Fruit fly (Drosophila melanogaster) whole organism, wandering third instar larva: ENCODE results near the gene CG17746.
A peak's percentile ranks its signal among the peaks of the same experiment; 100 is the strongest.

Experiments
- Abd-B ChIP-seq: fragments of >200 bp; optimal IDR thresholded peaks from 2 replicates; lab custom pipeline; 2017; ENCODE audit warnings: missing biosample characterization, missing genetic modification characterization
- CG32264 ChIP-seq: fragments of 200-800 bp; sonication (Bioruptor generic); optimal IDR thresholded peaks from 2 replicates; lab custom pipeline; 2016; ENCODE audit warnings: missing biosample characterization, missing genetic modification characterization
- CG9705 ChIP-seq: fragments of 200-800 bp; sonication (Bioruptor generic); optimal IDR thresholded peaks from 2 replicates; lab custom pipeline; 2018; ENCODE audit warnings: missing biosample characterization, mild to moderate bottlenecking, missing genetic modification characterization
- CrebA ChIP-seq: fragments of 200-800 bp; sonication (Bioruptor generic); optimal IDR thresholded peaks from 2 replicates; lab custom pipeline; 2016; ENCODE audit warnings: missing biosample characterization, mild to moderate bottlenecking, missing genetic modification characterization, borderline replicate concordance
- Dfd ChIP-seq: fragments of >200 bp; optimal IDR thresholded peaks from 2 replicates; lab custom pipeline; 2017; ENCODE audit warnings: missing biosample characterization, missing genetic modification characterization
- Dif ChIP-seq: fragments of 200-275, 200-300 bp; sonication (Bioruptor generic); optimal IDR thresholded peaks from 2 replicates; lab custom pipeline; 2018; ENCODE audit warnings: missing biosample characterization, missing genetic modification characterization; ENCODE audit not compliant: partially characterized antibody
- GATAd ChIP-seq: sonication (Bioruptor generic); optimal IDR thresholded peaks from 2 replicates; lab custom pipeline; 2016; ENCODE audit warnings: missing biosample characterization, missing genetic modification characterization
- HLH106 ChIP-seq: fragments of 200-800 bp; optimal IDR thresholded peaks from 3 replicates; lab custom pipeline; 2019; ENCODE audit warnings: missing biosample characterization, mild to moderate bottlenecking, missing genetic modification characterization, moderate library complexity
- Hnf4 ChIP-seq: fragments of 200-800 bp; sonication (Bioruptor generic); optimal IDR thresholded peaks from 2 replicates; lab custom pipeline; 2016; ENCODE audit warnings: missing biosample characterization, mild to moderate bottlenecking, missing genetic modification characterization
- Hr78 ChIP-seq: fragments of >200 bp; optimal IDR thresholded peaks from 2 replicates; lab custom pipeline; 2017; ENCODE audit warnings: missing biosample characterization, missing genetic modification characterization
- Hr83 ChIP-seq: fragments of 200-300 bp; sonication (Bioruptor generic); optimal IDR thresholded peaks from 2 replicates; lab custom pipeline; 2016; ENCODE audit warnings: missing biosample characterization, mild to moderate bottlenecking, missing genetic modification characterization, moderate library complexity; ENCODE audit not compliant: poor library complexity, severe bottlenecking
- Jra ChIP-seq: sonication (Bioruptor generic); optimal IDR thresholded peaks from 2 replicates; lab custom pipeline; 2016; ENCODE audit warnings: missing biosample characterization, missing genetic modification characterization
- Mio ChIP-seq: sonication (Bioruptor generic); optimal IDR thresholded peaks from 2 replicates; lab custom pipeline; 2016; ENCODE audit warnings: missing biosample characterization, missing genetic modification characterization
- Myc ChIP-seq: fragments of >200 bp; optimal IDR thresholded peaks from 2 replicates; lab custom pipeline; 2017
- N ChIP-seq: fragments of >200 bp; optimal IDR thresholded peaks from 2 replicates; lab custom pipeline; 2018; ENCODE audit warnings: missing biosample characterization, missing external identifiers, missing genetic modification characterization
- OdsH ChIP-seq: fragments of 200-800 bp; sonication (Bioruptor generic); optimal IDR thresholded peaks from 2 replicates; lab custom pipeline; 2016; ENCODE audit warnings: missing biosample characterization, mild to moderate bottlenecking, missing genetic modification characterization
- Rel ChIP-seq, 2 experiments: fragments of 200-800 bp; sonication (Bioruptor generic) in 1 of 2; optimal IDR thresholded peaks; 2 replicates in 1 of 2; 3 replicates in 1 of 2; lab custom pipeline; 2016 to 2019; ENCODE audit warnings: mild to moderate bottlenecking in 2 of 2, missing biosample characterization in 2 of 2, missing genetic modification characterization in 2 of 2, moderate library complexity in 1 of 2
- Sp1 ChIP-seq: fragments of 200-800 bp; sonication (Bioruptor generic); optimal IDR thresholded peaks from 3 replicates; lab custom pipeline; 2019; ENCODE audit warnings: missing biosample characterization, mild to moderate bottlenecking, missing genetic modification characterization, moderate library complexity
- Vsx2 ChIP-seq: fragments of 200-300, 225-300 bp; sonication (Bioruptor generic); optimal IDR thresholded peaks from 2 replicates; lab custom pipeline; 2018; ENCODE audit warnings: missing biosample characterization, missing genetic modification characterization; ENCODE audit not compliant: partially characterized antibody
- br ChIP-seq: fragments of 200-800 bp; sonication (Bioruptor generic); optimal IDR thresholded peaks from 2 replicates; lab custom pipeline; 2016; ENCODE audit warnings: missing biosample characterization, missing genetic modification characterization
- brk ChIP-seq: fragments of 200-800 bp; sonication (Bioruptor generic); optimal IDR thresholded peaks from 2 replicates; lab custom pipeline; 2016; ENCODE audit warnings: missing biosample characterization, mild to moderate bottlenecking, missing genetic modification characterization
- dl ChIP-seq, 2 experiments: fragments of 175-275, 200-275 bp in 1 of 2; fragments of 200-275 bp in 1 of 2; sonication (Bioruptor generic); optimal IDR thresholded peaks; lab custom pipeline; 2018; ENCODE audit warnings: mild to moderate bottlenecking in 2 of 2, missing biosample characterization in 2 of 2, missing genetic modification characterization in 2 of 2, moderate library complexity in 2 of 2; ENCODE audit not compliant: partially characterized antibody in 2 of 2, insufficient read depth in 1 of 2
- dmrt93B ChIP-seq: fragments of 200-800 bp; sonication (Bioruptor generic); optimal IDR thresholded peaks from 2 replicates; lab custom pipeline; 2018; ENCODE audit warnings: missing biosample characterization, mild to moderate bottlenecking, missing genetic modification characterization
- dsf ChIP-seq: sonication (Bioruptor generic); optimal IDR thresholded peaks from 2 replicates; lab custom pipeline; 2016; ENCODE audit warnings: missing biosample characterization, missing genetic modification characterization, borderline replicate concordance
- ey ChIP-seq: fragments of 200-800 bp; sonication (Bioruptor generic); optimal IDR thresholded peaks from 2 replicates; lab custom pipeline; 2016; ENCODE audit warnings: missing biosample characterization, missing genetic modification characterization
- foxo ChIP-seq, 2 experiments: fragments of 200-800 bp; sonication (Bioruptor generic); optimal IDR thresholded peaks; 2 replicates in 1 of 2; 3 replicates in 1 of 2; lab custom pipeline; 2016 to 2017; ENCODE audit warnings: missing biosample characterization in 2 of 2, missing genetic modification characterization in 2 of 2
- fru ChIP-seq: fragments of 200-800 bp; sonication (Bioruptor generic); optimal IDR thresholded peaks from 3 replicates; lab custom pipeline; 2016; ENCODE audit warnings: missing biosample characterization, mild to moderate bottlenecking, missing genetic modification characterization
- h ChIP-seq: fragments of 200-800 bp; sonication (Bioruptor generic); optimal IDR thresholded peaks from 3 replicates; lab custom pipeline; 2016; ENCODE audit warnings: missing biosample characterization, mild to moderate bottlenecking, missing genetic modification characterization
- jim ChIP-seq: fragments of 175-275, 200-325 bp; sonication (Bioruptor generic); optimal IDR thresholded peaks from 2 replicates; lab custom pipeline; 2016; ENCODE audit warnings: missing biosample characterization, mild to moderate bottlenecking, missing genetic modification characterization
- lola ChIP-seq: fragments of >200 bp; optimal IDR thresholded peaks from 2 replicates; lab custom pipeline; 2017; ENCODE audit warnings: missing biosample characterization, missing genetic modification characterization
- pan ChIP-seq: fragments of >200 bp; optimal IDR thresholded peaks from 2 replicates; lab custom pipeline; 2017
- psq ChIP-seq: fragments of 200-800 bp; sonication (Bioruptor generic); optimal IDR thresholded peaks from 3 replicates; lab custom pipeline; 2017; ENCODE audit warnings: missing biosample characterization, mild to moderate bottlenecking, missing genetic modification characterization, moderate library complexity
- rgr ChIP-seq: fragments of 200-800 bp; sonication (Bioruptor generic); optimal IDR thresholded peaks from 3 replicates; lab custom pipeline; 2016; ENCODE audit warnings: missing biosample characterization, mild to moderate bottlenecking, missing genetic modification characterization
- sage ChIP-seq: fragments of 200-800 bp; sonication (Bioruptor generic); optimal IDR thresholded peaks from 2 replicates; lab custom pipeline; 2016; ENCODE audit warnings: missing biosample characterization, mild to moderate bottlenecking, missing genetic modification characterization
- sv ChIP-seq: fragments of 200-800 bp; sonication (Bioruptor generic); optimal IDR thresholded peaks from 3 replicates; lab custom pipeline; 2016; ENCODE audit warnings: missing biosample characterization, missing genetic modification characterization
- tai ChIP-seq: sonication (Bioruptor generic); optimal IDR thresholded peaks from 2 replicates; lab custom pipeline; 2016; ENCODE audit warnings: missing biosample characterization, missing genetic modification characterization
- usp ChIP-seq: fragments of >200 bp; optimal IDR thresholded peaks from 2 replicates; lab custom pipeline; 2017; ENCODE audit warnings: missing biosample characterization, missing genetic modification characterization
- woc ChIP-seq: sonication (Bioruptor generic); optimal IDR thresholded peaks from 2 replicates; lab custom pipeline; 2016; ENCODE audit warnings: missing biosample characterization, mild to moderate bottlenecking, missing genetic modification characterization

CG17746 gene

DNA sequence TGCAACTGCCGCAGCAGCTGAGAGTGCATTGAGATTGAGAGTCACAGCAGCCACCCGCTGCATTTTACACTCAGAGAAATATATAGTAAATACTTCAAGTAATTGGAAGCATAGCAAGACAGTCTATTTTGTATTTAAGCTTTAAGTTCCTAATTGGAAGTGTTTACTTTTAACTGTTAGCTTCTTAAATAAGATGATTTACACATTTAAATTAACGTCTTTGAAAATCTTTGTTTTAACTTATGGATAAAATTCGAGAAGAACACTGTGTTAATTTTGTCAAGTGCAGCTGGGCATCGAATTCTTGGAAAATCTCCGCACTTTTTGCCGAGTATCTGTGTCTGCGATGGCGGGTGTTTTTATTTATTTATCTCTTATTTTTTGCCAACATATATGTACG, 20.3 kb upstream of the CG17746 start:
- peak; percentile 65 for TF ChIP-seq rgr
- no peak for TF ChIP-seq Mio (GFP tag; lab: Kevin White, UChicago)
- TF ChIP-seq Vsx2 (GFP tag; lab: Kevin White, UChicago): no peak
- no peak for TF ChIP-seq Dfd
- no peak for TF ChIP-seq brk (GFP tag; lab: Kevin White, UChicago)
- TF ChIP-seq HLH106 (tag; lab: Kevin White, UChicago): peak; percentile 81
- TF ChIP-seq dl (GFP tag; optimal IDR thresholded peaks at IDR 0.05; lab: Kevin White, UChicago; ENCODE audit: insufficient read depth in 1 of 2, partially characterized antibody in 2 of 2): no peak
- peak; percentile 30 for TF ChIP-seq woc (GFP tag; lab: Kevin White, UChicago)
- TF ChIP-seq Rel (GFP tag; optimal IDR thresholded peaks at IDR 0.05; lab: Kevin White, UChicago): no peak
- TF ChIP-seq Rel (tag; optimal IDR thresholded peaks at IDR 0.05; lab: Kevin White, UChicago): no peak
- TF ChIP-seq dmrt93B (GFP tag; lab: Kevin White, UChicago): peak; percentile 24
- TF ChIP-seq Sp1 (GFP tag; lab: Kevin White, UChicago): peak; percentile 67
- peak in 1 of 2 experiments; percentile 75 for TF ChIP-seq foxo (GFP tag; optimal IDR thresholded peaks at IDR 0.05; lab: Kevin White, UChicago)
- TF ChIP-seq N (GFP tag; lab: Kevin White, UChicago): no peak
- TF ChIP-seq tai: no peak
- no peak for TF ChIP-seq Abd-B (GFP tag; lab: Kevin White, UChicago)
- no peak for TF ChIP-seq lola (GFP tag; lab: Kevin White, UChicago)
- peak; percentile 8 for TF ChIP-seq CG32264
- no peak for TF ChIP-seq GATAd (GFP tag; lab: Kevin White, UChicago)
- no peak for TF ChIP-seq CrebA (GFP tag; lab: Kevin White, UChicago)
- peak; percentile 21 for TF ChIP-seq CG9705 (GFP tag; lab: Kevin White, UChicago)
- TF ChIP-seq fru: peak; percentile 56
- no peak for TF ChIP-seq Hr78
- TF ChIP-seq usp (GFP tag; lab: Kevin White, UChicago): no peak
- TF ChIP-seq Dif (GFP tag; lab: Kevin White, UChicago): no peak
- TF ChIP-seq Hnf4: peak; percentile 57
- TF ChIP-seq sage (GFP tag; lab: Kevin White, UChicago): peak; percentile 15
- TF ChIP-seq OdsH (GFP tag; lab: Kevin White, UChicago): peak; percentile 67
- TF ChIP-seq jim: no peak
- no peak for TF ChIP-seq Myc (lab: Kevin White, UChicago)
- TF ChIP-seq dsf (GFP tag; lab: Kevin White, UChicago): no peak
- TF ChIP-seq ey: peak; percentile 68
- TF ChIP-seq pan (lab: Kevin White, UChicago): no peak
- no peak for TF ChIP-seq Hr83 (GFP tag; lab: Kevin White, UChicago)
- peak; percentile 71 for TF ChIP-seq br
- TF ChIP-seq h (GFP tag; lab: Kevin White, UChicago): peak; percentile 81
- peak; percentile 51 for TF ChIP-seq psq (GFP tag; lab: Kevin White, UChicago)
- TF ChIP-seq sv (GFP tag; lab: Kevin White, UChicago): no peak
- no peak for TF ChIP-seq Jra

DNA sequence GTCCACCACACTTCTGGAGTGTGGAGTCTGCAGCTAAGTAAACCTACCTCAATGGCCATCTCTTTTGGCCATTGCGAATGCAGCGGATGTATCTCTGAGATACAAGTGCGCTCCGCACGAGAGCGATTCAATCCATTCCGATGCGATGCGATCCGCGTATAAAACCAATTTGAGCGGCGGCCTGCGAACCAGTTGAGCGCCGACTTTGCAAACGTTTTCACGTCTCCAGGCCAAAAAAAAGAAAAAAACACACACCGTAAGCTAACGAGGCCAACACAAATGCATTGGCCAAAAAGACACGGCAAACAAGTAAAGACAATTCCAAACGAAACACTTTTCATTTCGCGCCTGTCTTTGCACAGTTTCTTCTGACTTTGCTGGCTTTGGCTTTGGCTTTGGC, 18.3 kb upstream of the CG17746 start, which contains the start of gene ckd:
ckd (plus strand) TSS at position 189 of the 400 bp plus-strand sequence.
- TF ChIP-seq rgr: no peak
- no peak for TF ChIP-seq h (GFP tag; lab: Kevin White, UChicago)
- no peak for TF ChIP-seq lola (GFP tag; lab: Kevin White, UChicago)
- TF ChIP-seq brk (GFP tag; lab: Kevin White, UChicago): no peak
- no peak for TF ChIP-seq CG32264
- peak; percentile 1 for TF ChIP-seq fru
- no peak for TF ChIP-seq GATAd (GFP tag; lab: Kevin White, UChicago)
- no peak for TF ChIP-seq HLH106 (tag; lab: Kevin White, UChicago)
- TF ChIP-seq Sp1 (GFP tag; lab: Kevin White, UChicago): peak; percentile 14
- no peak for TF ChIP-seq ey
- no peak for TF ChIP-seq foxo (GFP tag; optimal IDR thresholded peaks at IDR 0.05; lab: Kevin White, UChicago)
- peak; percentile 5 for TF ChIP-seq CrebA (GFP tag; lab: Kevin White, UChicago)
- no peak for TF ChIP-seq Hr78
- TF ChIP-seq tai: no peak
- peak; percentile 32 for TF ChIP-seq OdsH (GFP tag; lab: Kevin White, UChicago)
- TF ChIP-seq dmrt93B (GFP tag; lab: Kevin White, UChicago): no peak
- no peak for TF ChIP-seq Rel (GFP tag; optimal IDR thresholded peaks at IDR 0.05; lab: Kevin White, UChicago)
- TF ChIP-seq Rel (tag; optimal IDR thresholded peaks at IDR 0.05; lab: Kevin White, UChicago): no peak
- TF ChIP-seq Myc (lab: Kevin White, UChicago): no peak
- TF ChIP-seq psq (GFP tag; lab: Kevin White, UChicago): no peak
- TF ChIP-seq sage (GFP tag; lab: Kevin White, UChicago): no peak
- no peak for TF ChIP-seq dsf (GFP tag; lab: Kevin White, UChicago)
- TF ChIP-seq woc (GFP tag; lab: Kevin White, UChicago): no peak
- TF ChIP-seq Hnf4: no peak
- no peak for TF ChIP-seq jim
- no peak for TF ChIP-seq Jra
- TF ChIP-seq sv (GFP tag; lab: Kevin White, UChicago): no peak
- TF ChIP-seq Mio (GFP tag; lab: Kevin White, UChicago): no peak
- no peak for TF ChIP-seq Dfd
- no peak for TF ChIP-seq Abd-B (GFP tag; lab: Kevin White, UChicago)
- peak; percentile 71 for TF ChIP-seq Dif (GFP tag; lab: Kevin White, UChicago)
- peak; percentile 59 to 66 for TF ChIP-seq dl (GFP tag; optimal IDR thresholded peaks at IDR 0.05; lab: Kevin White, UChicago; ENCODE audit: insufficient read depth in 1 of 2, partially characterized antibody in 2 of 2)
- TF ChIP-seq usp (GFP tag; lab: Kevin White, UChicago): no peak
- no peak for TF ChIP-seq N (GFP tag; lab: Kevin White, UChicago)
- TF ChIP-seq pan (lab: Kevin White, UChicago): no peak
- no peak for TF ChIP-seq CG9705 (GFP tag; lab: Kevin White, UChicago)
- peak; percentile 38 for TF ChIP-seq Vsx2 (GFP tag; lab: Kevin White, UChicago)
- TF ChIP-seq br: no peak
- no peak for TF ChIP-seq Hr83 (GFP tag; lab: Kevin White, UChicago)
